Worm (Caenorhabditis elegans) whole organism, L4/young adult: ENCODE measurements around the gene rmd-2.

Experiments used
- W03F9.2 ChIP-seq: fragments of 150-350 bp; optimal IDR thresholded peaks from 2 replicates; lab custom pipeline; 2014; ENCODE audit warnings: missing biosample characterization, missing genetic modification characterization
- him-1 ChIP-seq: sonication (generic microtip); optimal IDR thresholded peaks from 2 replicates; lab custom pipeline; 2016; ENCODE audit warnings: missing genotype, missing genetic modification reagents, missing genetic modification characterization, missing compliant biosample characterization

- TF ChIP-seq him-1 (tag; lab: Kevin White, UChicago) (no peak), W03F9.2 (no peak)
These were observed 8.9 kb downstream of the rmd-2 start for ce11 chrV:9977211-9977610.
